Worm (Caenorhabditis elegans) whole organism, midembryonic: ENCODE measurements around the gene arid-1.
"Not testable (repeated sequence)": the region's sequence is repeated elsewhere in the genome, so short reads cannot be mapped to it uniquely, and the experiment has no call there.

Source experiments
- flt-1 ChIP-seq: fragments of 200-800 bp; sonication (Bioruptor generic); IDR thresholded peaks from 2 replicates; pipeline ENCODE4 v1.3.6; 2022; ENCODE audit warnings: missing genetic modification characterization, missing compliant biosample characterization
- klf-2 ChIP-seq: fragments of 200-800 bp; sonication (Bioruptor generic); conservative IDR thresholded peaks from 2 replicates; pipeline ENCODE4 v1.3.6; 2022; ENCODE audit warnings: missing genetic modification reagents, missing genetic modification characterization, missing compliant biosample characterization
- ztf-29 ChIP-seq: fragments of 200-800 bp; sonication (Bioruptor generic); IDR thresholded peaks from 2 replicates; pipeline ENCODE4 v1.3.6; 2022; ENCODE audit warnings: missing genetic modification reagents, missing genetic modification characterization, missing compliant biosample characterization

ce11 chrV:212687-213086, 26.7 kb downstream of the arid-1 start, which contains the start of gene DC2.5:
- TF ChIP-seq flt-1, ztf-29, klf-2 (GFP tag; lab: Robert Waterston, UW): not testable (repeated sequence)
